Worm (Caenorhabditis elegans) whole organism, L3 larva: ENCODE results near the gene F26H11.8.
A peak's percentile ranks its signal among the peaks of the same experiment; 100 is the strongest.

Experiments
- aly-2 ChIP-seq: fragments of 150-350 bp; optimal IDR thresholded peaks from 2 replicates; lab custom pipeline; 2014; ENCODE audit warnings: missing biosample characterization, missing genetic modification characterization
- ama-1 ChIP-seq: fragments of 150-350 bp; optimal IDR thresholded peaks from 2 replicates; lab custom pipeline; 2018
- ceh-16 ChIP-seq: sonication (generic microtip); optimal IDR thresholded peaks from 2 replicates; lab custom pipeline; 2017; ENCODE audit warnings: missing biosample characterization, missing genetic modification characterization
- ceh-28 ChIP-seq: fragments of 150-350 bp; optimal IDR thresholded peaks from 2 replicates; lab custom pipeline; 2014; ENCODE audit warnings: missing biosample characterization, missing genetic modification reagents, missing genetic modification characterization
- ceh-82 ChIP-seq: fragments of 150-350 bp; optimal IDR thresholded peaks from 2 replicates; lab custom pipeline; 2014; ENCODE audit warnings: missing biosample characterization, missing genetic modification characterization
- ceh-9 ChIP-seq: sonication (generic microtip); optimal IDR thresholded peaks from 2 replicates; lab custom pipeline; 2018; ENCODE audit warnings: missing biosample characterization, missing genetic modification characterization
- daf-12 ChIP-seq: fragments of 150-350 bp; optimal IDR thresholded peaks from 2 replicates; lab custom pipeline; 2014; ENCODE audit warnings: missing biosample characterization, missing genetic modification reagents, missing genetic modification characterization
- egl-27 ChIP-seq: sonication (generic microtip); optimal IDR thresholded peaks from 4 replicates; lab custom pipeline; 2017; ENCODE audit warnings: missing biosample characterization, missing genetic modification reagents, missing genetic modification characterization
- elt-1 ChIP-seq: fragments of 150-350 bp; optimal IDR thresholded peaks from 2 replicates; lab custom pipeline; 2014; ENCODE audit warnings: missing biosample characterization, missing genetic modification characterization
- elt-2 ChIP-seq: sonication (generic microtip); optimal IDR thresholded peaks from 2 replicates; lab custom pipeline; 2016; ENCODE audit warnings: missing genetic modification reagents, mild to moderate bottlenecking, missing genetic modification characterization, missing compliant biosample characterization
- elt-3 ChIP-seq, 3 experiments: fragments of 150-350 bp in 1 of 3; sonication (generic microtip) in 2 of 3; optimal IDR thresholded peaks; 2 replicates in 2 of 3; 4 replicates in 1 of 3; lab custom pipeline; 2014 to 2017; ENCODE audit warnings: missing biosample characterization in 3 of 3, missing genetic modification characterization in 3 of 3
- eor-1 ChIP-seq, 2 experiments: fragments of 150-350 bp; optimal IDR thresholded peaks; 2 replicates each; lab custom pipeline; 2014 to 2018; ENCODE audit warnings: missing biosample characterization in 2 of 2, missing genetic modification characterization in 2 of 2
- fkh-10 ChIP-seq: sonication (generic microtip); optimal IDR thresholded peaks from 2 replicates; lab custom pipeline; 2017; ENCODE audit warnings: missing biosample characterization, missing genetic modification reagents, missing genetic modification characterization
- fkh-2 ChIP-seq: fragments of 150-350 bp; optimal IDR thresholded peaks from 2 replicates; lab custom pipeline; 2014; ENCODE audit warnings: missing biosample characterization, missing genetic modification reagents, missing genetic modification characterization
- fos-1 ChIP-seq: fragments of 150-350 bp; optimal IDR thresholded peaks from 2 replicates; lab custom pipeline; 2014; ENCODE audit warnings: missing biosample characterization, missing genetic modification characterization
- hmg-11 ChIP-seq: sonication (generic microtip); optimal IDR thresholded peaks from 2 replicates; lab custom pipeline; 2016; ENCODE audit warnings: missing genetic modification characterization, missing compliant biosample characterization
- jun-1 ChIP-seq: fragments of 150-350 bp; optimal IDR thresholded peaks from 2 replicates; lab custom pipeline; 2014; ENCODE audit warnings: missing biosample characterization, missing genetic modification reagents, missing genetic modification characterization
- lin-15B ChIP-seq: fragments of 150-350 bp; optimal IDR thresholded peaks from 2 replicates; lab custom pipeline; 2014; ENCODE audit warnings: missing biosample characterization, missing genetic modification characterization
- lin-39 ChIP-seq: fragments of 150-350 bp; optimal IDR thresholded peaks from 2 replicates; lab custom pipeline; 2018; ENCODE audit warnings: missing biosample characterization, missing genetic modification reagents, missing genetic modification characterization
- mdl-1 ChIP-seq: fragments of 150-350 bp; optimal IDR thresholded peaks from 2 replicates; lab custom pipeline; 2014; ENCODE audit warnings: missing biosample characterization, missing genetic modification characterization
- mml-1 ChIP-seq: fragments of 150-350 bp; sonication (generic microtip); optimal IDR thresholded peaks from 3 replicates; lab custom pipeline; 2014; ENCODE audit warnings: missing biosample characterization, missing genetic modification characterization
- nfya-1 ChIP-seq: sonication (generic microtip); optimal IDR thresholded peaks from 2 replicates; lab custom pipeline; 2017; ENCODE audit warnings: missing genetic modification characterization, mild to moderate bottlenecking, missing compliant biosample characterization, antibody characterized with exemption, moderate library complexity; ENCODE audit not compliant: insufficient read depth
- nhr-11 ChIP-seq: fragments of 150-350 bp; optimal IDR thresholded peaks from 2 replicates; lab custom pipeline; 2014; ENCODE audit warnings: missing biosample characterization, missing genetic modification characterization
- nhr-12 ChIP-seq: fragments of 150-350 bp; optimal IDR thresholded peaks from 2 replicates; lab custom pipeline; 2014; ENCODE audit warnings: missing biosample characterization, missing genetic modification characterization
- nhr-23 ChIP-seq: fragments of 150-350 bp; optimal IDR thresholded peaks from 2 replicates; lab custom pipeline; 2014; ENCODE audit warnings: missing biosample characterization, missing genetic modification reagents, missing genetic modification characterization
- nhr-237 ChIP-seq: fragments of 150-350 bp; optimal IDR thresholded peaks from 2 replicates; lab custom pipeline; 2014; ENCODE audit warnings: missing biosample characterization, missing genetic modification characterization
- nhr-25 ChIP-seq: sonication (generic microtip); optimal IDR thresholded peaks from 2 replicates; lab custom pipeline; 2017; ENCODE audit warnings: missing biosample characterization, missing genetic modification characterization
- nhr-28 ChIP-seq: fragments of 150-350 bp; optimal IDR thresholded peaks from 2 replicates; lab custom pipeline; 2014; ENCODE audit warnings: missing biosample characterization, missing genetic modification characterization
- nhr-43 ChIP-seq: sonication (generic microtip); optimal IDR thresholded peaks from 2 replicates; lab custom pipeline; 2016; ENCODE audit warnings: mild to moderate bottlenecking, missing genetic modification characterization, missing compliant biosample characterization; ENCODE audit not compliant: poor library complexity, severe bottlenecking
- nhr-67 ChIP-seq: fragments of 150-350 bp; optimal IDR thresholded peaks from 2 replicates; lab custom pipeline; 2014; ENCODE audit warnings: missing biosample characterization, missing genetic modification characterization
- nhr-76 ChIP-seq: fragments of 150-350 bp; sonication (generic microtip); optimal IDR thresholded peaks from 5 replicates; lab custom pipeline; 2014; ENCODE audit warnings: missing biosample characterization, missing genetic modification characterization
- nhr-77 ChIP-seq: fragments of 150-350 bp; optimal IDR thresholded peaks from 2 replicates; lab custom pipeline; 2014; ENCODE audit warnings: missing biosample characterization, missing genetic modification characterization
- pha-4 ChIP-seq: fragments of 150-350 bp; optimal IDR thresholded peaks from 2 replicates; lab custom pipeline; 2014; ENCODE audit warnings: missing biosample characterization, missing genetic modification reagents, missing genetic modification characterization
- pqm-1 ChIP-seq: fragments of 150-350 bp; optimal IDR thresholded peaks from 2 replicates; lab custom pipeline; 2017; ENCODE audit warnings: missing biosample characterization, missing genetic modification characterization, inconsistent platforms
- sea-2 ChIP-seq: fragments of 150-350 bp; sonication (generic microtip); optimal IDR thresholded peaks from 4 replicates; lab custom pipeline; 2014; ENCODE audit warnings: missing biosample characterization, missing genetic modification reagents, missing genetic modification characterization
- skn-1 ChIP-seq: fragments of 150-350 bp; optimal IDR thresholded peaks from 2 replicates; lab custom pipeline; 2014; ENCODE audit warnings: missing biosample characterization, missing genetic modification characterization
- snpc-4 ChIP-seq: fragments of 150-350 bp; optimal IDR thresholded peaks from 2 replicates; lab custom pipeline; 2014; ENCODE audit warnings: missing biosample characterization, missing genetic modification characterization
- tbx-2 ChIP-seq: sonication (generic microtip); optimal IDR thresholded peaks from 2 replicates; lab custom pipeline; 2016; ENCODE audit warnings: mild to moderate bottlenecking, missing genetic modification characterization, missing compliant biosample characterization
- unc-39 ChIP-seq: sonication (generic microtip); optimal IDR thresholded peaks from 4 replicates; lab custom pipeline; 2017; ENCODE audit warnings: missing biosample characterization, missing genetic modification characterization
- unc-62 ChIP-seq: fragments of 150-350 bp; sonication (generic microtip); optimal IDR thresholded peaks from 4 replicates; lab custom pipeline; 2014; ENCODE audit warnings: missing biosample characterization, missing genetic modification reagents, missing genetic modification characterization
- zag-1 ChIP-seq: fragments of 150-350 bp; optimal IDR thresholded peaks from 2 replicates; lab custom pipeline; 2014; ENCODE audit warnings: missing biosample characterization, missing genetic modification characterization
- ztf-11 ChIP-seq: fragments of 150-350 bp; optimal IDR thresholded peaks from 2 replicates; lab custom pipeline; 2014; ENCODE audit warnings: missing biosample characterization, missing genetic modification characterization
- ztf-4 ChIP-seq: fragments of 150-350 bp; optimal IDR thresholded peaks from 2 replicates; lab custom pipeline; 2014; ENCODE audit warnings: missing biosample characterization, missing genetic modification characterization

Gene F26H11.8

ce11 chrII:14399595-14399994, 11.3 kb downstream of the F26H11.8 start (continued):
- TF ChIP-seq mml-1 (no peak), eor-1 (tag; optimal IDR thresholded peaks at IDR 0.05; lab: Kevin White, UChicago) (peak in 1 of 2 experiments; percentile 51), zag-1 (tag; lab: Kevin White, UChicago) (no peak), nfya-1 (tag; lab: Kevin White, UChicago) (peak; percentile 91), nhr-67 (no peak)

- TF ChIP-seq nhr-43 (no peak), tbx-2 (tag; lab: Kevin White, UChicago) (no peak), ama-1 (lab: Kevin White, UChicago) (peak; percentile 87), pha-4 (no peak), ceh-28 (tag; lab: Kevin White, UChicago) (no peak), jun-1 (tag; lab: Kevin White, UChicago) (no peak), elt-2 (tag; lab: Kevin White, UChicago) (no peak)
Measured at ce11 chrII:14401098-14401497, 12.8 kb downstream of the F26H11.8 start.

ce11 chrII:14404266-14404665, 16.0 kb downstream of the F26H11.8 start:
- no peak for TF ChIP-seq unc-39
- no peak for TF ChIP-seq nhr-76
- TF ChIP-seq nhr-11 = no peak
- TF ChIP-seq eor-1 (tag; optimal IDR thresholded peaks at IDR 0.05; lab: Kevin White, UChicago) = no peak
- TF ChIP-seq tbx-2 (tag; lab: Kevin White, UChicago) = no peak
- no peak for TF ChIP-seq mdl-1
- TF ChIP-seq aly-2 (tag; lab: Kevin White, UChicago) = no peak
- TF ChIP-seq ztf-11 (tag; lab: Kevin White, UChicago) = no peak
- TF ChIP-seq fos-1 (tag; lab: Kevin White, UChicago) = no peak
- no peak for TF ChIP-seq ceh-9 (tag; lab: Kevin White, UChicago)
- TF ChIP-seq sea-2 (GFP tag; lab: Kevin White, UChicago) = no peak
- TF ChIP-seq ceh-82 (tag; lab: Kevin White, UChicago) = no peak
- TF ChIP-seq fkh-2 = no peak
- peak; percentile 38 for TF ChIP-seq nhr-25 (tag; lab: Kevin White, UChicago)
- TF ChIP-seq skn-1 (tag; lab: Kevin White, UChicago) = no peak
- no peak for TF ChIP-seq egl-27 (tag; lab: Kevin White, UChicago)
- no peak for TF ChIP-seq hmg-11 (tag; lab: Kevin White, UChicago)
- peak; percentile 78 for TF ChIP-seq ama-1 (lab: Kevin White, UChicago)
- TF ChIP-seq nfya-1 (tag; lab: Kevin White, UChicago) = peak; percentile 3
- no peak for TF ChIP-seq nhr-237 (tag; lab: Kevin White, UChicago)
- no peak for TF ChIP-seq zag-1 (tag; lab: Kevin White, UChicago)
- TF ChIP-seq fkh-10 (GFP tag; lab: Kevin White, UChicago) = no peak
- TF ChIP-seq jun-1 (tag; lab: Kevin White, UChicago) = peak; percentile 25
- TF ChIP-seq unc-62 (GFP tag; lab: Kevin White, UChicago) = no peak
- no peak for TF ChIP-seq elt-1
- TF ChIP-seq nhr-28 (tag; lab: Kevin White, UChicago) = no peak
- TF ChIP-seq mml-1 = no peak
- no peak for TF ChIP-seq lin-15B (tag; lab: Kevin White, UChicago)
- peak; percentile 52 for TF ChIP-seq elt-2 (tag; lab: Kevin White, UChicago)
- peak; percentile 61 for TF ChIP-seq pqm-1 (tag; lab: Kevin White, UChicago)
- TF ChIP-seq snpc-4 (tag; lab: Kevin White, UChicago) = no peak
- TF ChIP-seq nhr-12 (tag; lab: Kevin White, UChicago) = no peak
- TF ChIP-seq daf-12 (tag; lab: Kevin White, UChicago) = no peak
- TF ChIP-seq nhr-43 = peak; percentile 54
- no peak for TF ChIP-seq ztf-4 (tag; lab: Kevin White, UChicago)
- TF ChIP-seq elt-3 (tag; optimal IDR thresholded peaks at IDR 0.05; lab: Kevin White, UChicago) = no peak
- TF ChIP-seq pha-4 = peak; percentile 91
- TF ChIP-seq nhr-23 = peak; percentile 33
- TF ChIP-seq lin-39 (tag; lab: Kevin White, UChicago) = no peak
- no peak for TF ChIP-seq ceh-28 (tag; lab: Kevin White, UChicago)
- TF ChIP-seq nhr-77 (tag; lab: Kevin White, UChicago) = no peak
- TF ChIP-seq ceh-16 (tag; lab: Kevin White, UChicago) = no peak
